Fruit fly (Drosophila melanogaster): Measurements from ENCODE around the gene CG9512.

CG9512 gene

DNA sequence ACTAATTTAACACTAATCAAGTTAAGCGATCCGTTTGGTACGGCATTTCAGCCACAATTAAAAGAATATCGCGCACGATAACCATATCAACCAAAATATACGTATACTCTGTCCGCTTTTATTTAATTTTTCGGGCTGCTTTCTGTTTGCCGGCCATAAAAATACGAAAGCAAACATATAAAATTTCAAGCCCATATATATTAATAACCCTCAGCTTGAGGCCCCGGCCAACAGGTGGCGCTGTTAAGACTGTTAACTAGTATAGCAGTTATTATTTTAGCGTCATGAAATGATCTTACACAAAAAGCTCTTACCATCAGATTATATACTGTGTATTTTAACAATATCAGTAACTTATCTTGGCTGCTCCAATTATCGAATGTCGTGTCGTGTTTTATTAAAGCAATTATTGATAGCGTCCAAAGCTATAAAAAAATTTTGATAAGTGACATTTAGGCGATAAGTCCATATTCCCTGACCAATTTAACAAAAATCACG, 13.4 kb upstream of the CG9512 start, which contains the start of gene Eo:
Gene Eo (minus strand): TSS at position 51 of the 498 bp plus-strand sequence.
- TF ChIP-seq CG8301 (tag; optimal IDR thresholded peaks at IDR 0.05): no peak
- TF ChIP-seq EcR (GFP tag; optimal IDR thresholded peaks at IDR 0.05): peak; percentile 81
- no peak for TF ChIP-seq Ets98B (GFP tag; IDR thresholded peaks at IDR 0.05)
- no peak for TF ChIP-seq Pif1A (GFP tag; optimal IDR thresholded peaks at IDR 0.05)
- TF ChIP-seq CG10348 (GFP tag; IDR thresholded peaks at IDR 0.05): no peak
- no peak for TF ChIP-seq CG34367 (tag; optimal IDR thresholded peaks at IDR 0.05)
- no peak for TF ChIP-seq CG12605 (GFP tag; IDR thresholded peaks at IDR 0.05)
- TF ChIP-seq rn (GFP tag; IDR thresholded peaks at IDR 0.05): no peak
- peak; percentile 13 for TF ChIP-seq D1 (tag; optimal IDR thresholded peaks at IDR 0.05)
- TF ChIP-seq CG14655 (GFP tag; optimal IDR thresholded peaks at IDR 0.05): no peak
- no peak for TF ChIP-seq CG32121 (GFP tag; IDR thresholded peaks at IDR 0.05)
- no peak for TF ChIP-seq fd96Ca (GFP tag; IDR thresholded peaks at IDR 0.05)
- TF ChIP-seq CG4496 (GFP tag; IDR thresholded peaks at IDR 0.05): no peak
- no peak for TF ChIP-seq CG13204 (GFP tag; optimal IDR thresholded peaks at IDR 0.05)
- no peak for TF ChIP-seq Snoo (tag; optimal IDR thresholded peaks at IDR 0.05)
- no peak for TF ChIP-seq gl (tag; optimal IDR thresholded peaks at IDR 0.05)

DNA sequence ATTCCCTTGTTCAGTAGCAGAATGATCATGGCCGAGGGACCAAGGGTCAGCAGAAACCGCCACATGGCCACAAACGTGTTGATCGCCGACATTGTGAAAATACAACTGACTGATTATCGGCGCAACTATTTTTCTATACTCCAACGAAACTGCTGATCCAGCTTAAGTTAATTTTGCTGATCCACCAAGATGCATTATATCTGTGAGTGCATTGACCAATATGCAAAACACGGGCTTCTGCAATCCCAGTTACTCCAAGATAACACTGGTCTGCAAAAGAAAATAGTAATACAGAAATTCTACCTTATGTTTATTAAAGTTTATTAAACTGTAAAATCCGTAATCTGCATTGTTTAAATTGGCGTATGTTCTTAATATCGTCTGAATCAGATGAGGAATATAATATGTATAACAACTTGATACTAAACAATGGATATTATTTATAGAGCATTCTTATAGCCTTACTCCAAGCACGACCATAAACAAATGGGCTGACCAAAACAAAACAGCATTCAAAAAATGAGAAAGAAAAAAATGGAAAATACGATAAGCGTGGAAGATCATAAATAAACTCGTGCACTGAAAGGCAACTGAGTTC, 8.5 kb upstream of the CG9512 start, which contains the start of gene CG12398:
Gene CG12398 (minus strand): TSS at position 107 of the 598 bp plus-strand sequence.
- TF ChIP-seq CG32121 (GFP tag; IDR thresholded peaks at IDR 0.05) (no peak), gl (tag; optimal IDR thresholded peaks at IDR 0.05) (no peak)

DNA sequence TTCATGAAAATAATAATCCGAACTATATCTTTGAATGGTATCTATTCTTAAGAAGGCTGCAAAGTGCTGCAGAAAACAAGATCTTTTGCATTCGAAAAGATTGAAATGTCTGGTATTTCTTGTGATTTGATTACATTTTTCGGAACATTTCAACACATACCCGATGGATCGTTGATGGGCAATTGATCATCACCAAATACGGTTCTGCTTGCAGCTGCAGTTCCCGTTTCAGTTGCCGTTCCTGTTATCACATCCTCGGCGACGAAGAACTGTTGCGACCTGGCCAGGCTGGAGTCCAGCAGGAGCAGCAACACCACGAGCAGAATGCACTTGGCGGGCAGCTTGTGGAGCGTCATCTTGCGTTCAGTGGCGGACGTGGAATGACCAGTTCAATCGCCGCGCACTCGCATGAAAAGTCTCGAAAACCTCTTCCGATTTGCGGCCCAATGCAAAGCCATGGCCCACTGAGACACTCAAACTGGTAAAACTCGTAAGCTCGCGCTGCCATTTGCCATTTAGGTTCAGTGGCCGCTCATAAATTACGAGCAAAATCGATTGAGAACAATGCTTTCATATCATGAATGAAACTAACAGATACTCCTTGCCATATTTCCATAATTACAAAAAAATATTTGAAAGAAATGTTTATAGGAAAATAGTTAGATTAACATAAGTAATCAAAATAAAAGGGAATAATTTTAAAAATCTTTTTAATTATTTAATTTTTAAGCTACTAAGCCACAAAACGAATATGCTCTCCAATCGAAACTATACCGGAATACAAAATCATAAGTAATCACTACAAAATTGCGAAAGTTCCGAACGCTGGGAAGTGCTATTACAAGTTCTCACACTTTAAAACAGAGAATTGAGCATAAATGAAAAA, 5.4 kb upstream of the CG9512 start, which contains the start of gene CG14406:
Gene CG14406 (minus strand): TSS at position 382 of the 886 bp plus-strand sequence.
- TF ChIP-seq CG14655 (GFP tag; optimal IDR thresholded peaks at IDR 0.05): peak; percentile 50
- TF ChIP-seq CG8159 (tag; optimal IDR thresholded peaks at IDR 0.05): peak; percentile 11
- TF ChIP-seq CG8301 (tag; optimal IDR thresholded peaks at IDR 0.05): peak; percentile 40
- no peak for TF ChIP-seq CG12605 (GFP tag; IDR thresholded peaks at IDR 0.05)
- no peak for TF ChIP-seq CG17806 (tag; optimal IDR thresholded peaks at IDR 0.05)
- TF ChIP-seq EcR (GFP tag; optimal IDR thresholded peaks at IDR 0.05): peak; percentile 78
- 0 out of 2 replicates have a peak, but pooled peaks have one; percentile 10 for TF ChIP-seq CG32121 (GFP tag; IDR thresholded peaks at IDR 0.05)

DNA sequence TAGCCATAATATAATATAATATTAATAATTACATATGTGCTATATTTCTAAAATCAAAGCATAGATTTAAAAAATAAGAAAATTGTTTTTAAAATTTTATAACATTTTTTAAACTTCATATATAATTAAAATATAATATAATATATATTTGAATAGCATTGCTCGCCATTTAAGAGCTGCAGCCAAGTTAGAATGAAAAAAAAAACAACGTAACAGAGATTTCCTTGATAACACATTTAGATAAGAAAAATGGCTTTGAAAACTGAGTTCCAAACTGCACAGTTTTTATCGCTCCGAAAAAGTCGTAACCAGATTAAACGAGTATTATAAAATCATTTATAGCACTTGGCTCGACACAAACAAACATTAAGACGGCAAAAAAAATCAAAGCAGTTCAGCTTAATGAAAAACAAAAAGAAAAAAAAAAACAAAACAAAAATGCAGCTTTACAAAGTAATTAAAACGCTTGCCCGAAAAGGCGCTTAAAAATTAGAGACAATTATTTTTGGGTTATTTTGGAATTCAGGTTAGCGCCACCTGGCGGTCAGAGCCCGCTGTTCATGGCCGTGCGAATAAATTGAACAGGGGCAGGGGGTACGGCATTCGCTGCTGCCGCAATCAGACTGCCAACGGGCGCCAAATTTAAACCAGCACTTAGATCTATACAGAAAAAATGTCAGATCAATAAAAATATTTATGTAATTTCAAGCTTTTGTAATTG, 4.5 kb upstream of the CG9512 start, which contains the start of gene fiz:
Gene fiz (minus strand): TSS at position 51 of the 721 bp plus-strand sequence.
- TF ChIP-seq D1 (tag; optimal IDR thresholded peaks at IDR 0.05) (no peak), Pif1B (GFP tag; optimal IDR thresholded peaks at IDR 0.05) (no peak), CG10348 (GFP tag; IDR thresholded peaks at IDR 0.05) (no peak), CG17806 (tag; optimal IDR thresholded peaks at IDR 0.05) (no peak), CG13204 (GFP tag; optimal IDR thresholded peaks at IDR 0.05) (no peak), CG32121 (GFP tag; IDR thresholded peaks at IDR 0.05) (no peak), CG8301 (tag; optimal IDR thresholded peaks at IDR 0.05) (no peak), CG14655 (GFP tag; optimal IDR thresholded peaks at IDR 0.05) (no peak), CG8159 (tag; optimal IDR thresholded peaks at IDR 0.05) (no peak), gl (tag; optimal IDR thresholded peaks at IDR 0.05) (no peak), CG34367 (tag; optimal IDR thresholded peaks at IDR 0.05) (no peak), CG9948 (tag; optimal IDR thresholded peaks at IDR 0.05) (no peak), CG4496 (GFP tag; IDR thresholded peaks at IDR 0.05) (no peak), CG12605 (GFP tag; IDR thresholded peaks at IDR 0.05) (no peak), Pif1A (GFP tag; optimal IDR thresholded peaks at IDR 0.05) (no peak), EcR (GFP tag; optimal IDR thresholded peaks at IDR 0.05) (no peak), fd96Ca (GFP tag; IDR thresholded peaks at IDR 0.05) (no peak)

DNA sequence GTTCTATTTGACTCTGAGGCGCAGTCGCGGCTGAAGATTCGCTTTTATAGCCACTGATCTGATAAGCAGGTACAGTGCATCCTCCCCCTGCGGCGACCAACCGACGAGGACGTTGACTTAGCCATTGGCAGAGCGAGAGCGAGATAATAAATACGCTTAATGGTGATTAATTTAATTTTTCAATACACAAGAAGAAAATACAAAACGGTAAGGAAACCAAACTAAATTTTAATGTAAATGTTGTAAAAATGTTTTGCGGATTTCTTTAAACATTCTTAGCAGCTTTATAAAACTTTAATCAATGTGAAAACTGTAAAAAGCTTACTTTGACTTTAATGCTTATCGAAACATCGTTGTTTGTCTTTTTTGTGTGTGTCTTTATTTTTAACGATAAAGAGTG, 3.7 kb upstream of the CG9512 start:
- TF ChIP-seq CG8301 (tag; optimal IDR thresholded peaks at IDR 0.05) (peak; percentile 39), rn (GFP tag; IDR thresholded peaks at IDR 0.05) (no peak), CG34367 (tag; optimal IDR thresholded peaks at IDR 0.05) (no peak), CG12605 (GFP tag; IDR thresholded peaks at IDR 0.05) (no peak), EcR (GFP tag; optimal IDR thresholded peaks at IDR 0.05) (peak; percentile 40), CG15710 (tag; optimal IDR thresholded peaks at IDR 0.05) (no peak), CG8159 (tag; optimal IDR thresholded peaks at IDR 0.05) (no peak), Snoo (tag; optimal IDR thresholded peaks at IDR 0.05) (no peak), CG13204 (GFP tag; optimal IDR thresholded peaks at IDR 0.05) (no peak), CG10348 (GFP tag; IDR thresholded peaks at IDR 0.05) (no peak), Pif1B (GFP tag; optimal IDR thresholded peaks at IDR 0.05) (no peak), CG9948 (tag; optimal IDR thresholded peaks at IDR 0.05) (no peak), fd96Ca (GFP tag; IDR thresholded peaks at IDR 0.05) (no peak), Pif1A (GFP tag; optimal IDR thresholded peaks at IDR 0.05) (no peak), D1 (tag; optimal IDR thresholded peaks at IDR 0.05) (no peak), CG14655 (GFP tag; optimal IDR thresholded peaks at IDR 0.05) (peak; percentile 39), CG4496 (GFP tag; IDR thresholded peaks at IDR 0.05) (no peak), gl (tag; optimal IDR thresholded peaks at IDR 0.05) (no peak), CG32121 (GFP tag; IDR thresholded peaks at IDR 0.05) (no peak)
